Worm (Caenorhabditis elegans) whole organism, young adult: ENCODE results near the gene sdpn-1.
A peak's percentile ranks its signal among the peaks of the same experiment; 100 is the strongest.

Experiments used
- B0019.2 ChIP-seq: fragments of 200-800 bp; sonication (Bioruptor generic); conservative IDR thresholded peaks from 2 replicates; pipeline ENCODE4 v1.3.6; 2022; ENCODE audit warnings: missing genetic modification reagents, missing genetic modification characterization, missing compliant biosample characterization
- B0035.1 ChIP-seq: sonication (generic microtip); optimal IDR thresholded peaks from 2 replicates; lab custom pipeline; 2016; ENCODE audit warnings: missing genetic modification characterization, mild to moderate bottlenecking, missing compliant biosample characterization, missing genotype, missing genetic modification reagents
- C06A6.2 ChIP-seq: fragments of 200-800 bp; sonication (Bioruptor generic); conservative IDR thresholded peaks from 2 replicates; pipeline ENCODE4 v1.3.6; 2022; ENCODE audit warnings: missing genetic modification characterization, missing compliant biosample characterization
- C17E4.6 ChIP-seq: fragments of 200-800 bp; sonication (Bioruptor generic); IDR thresholded peaks from 2 replicates; pipeline ENCODE4 v1.3.6; 2022; ENCODE audit warnings: missing genetic modification reagents, missing genetic modification characterization, missing compliant biosample characterization
- F10E7.11 ChIP-seq: sonication (generic microtip); optimal IDR thresholded peaks from 2 replicates; lab custom pipeline; 2017; ENCODE audit warnings: mild to moderate bottlenecking, missing genetic modification characterization, moderate library complexity, missing compliant biosample characterization
- F33H1.4 ChIP-seq: fragments of 200-800 bp; sonication (Bioruptor generic); IDR thresholded peaks from 2 replicates; pipeline ENCODE4 v1.3.6; 2022; ENCODE audit warnings: missing genetic modification reagents, missing genetic modification characterization, missing compliant biosample characterization
- F39B2.1 ChIP-seq: fragments of 200-800 bp; sonication (Bioruptor generic); IDR thresholded peaks from 2 replicates; pipeline ENCODE4 v1.3.6; 2022; ENCODE audit warnings: missing genetic modification reagents, missing genetic modification characterization, missing compliant biosample characterization
- K12H6.12 ChIP-seq: fragments of 200-800 bp; sonication (Bioruptor generic); optimal IDR thresholded peaks from 2 replicates; lab custom pipeline; 2018; ENCODE audit warnings: mild to moderate bottlenecking, missing genetic modification characterization, missing compliant biosample characterization
- Y95B8A.8 ChIP-seq: fragments of 200-800 bp; sonication (Bioruptor generic); IDR thresholded peaks from 2 replicates; pipeline ENCODE4 v1.3.6; 2022; ENCODE audit warnings: missing genetic modification reagents, missing genetic modification characterization, missing compliant biosample characterization
- akir-1 ChIP-seq: fragments of 200-800 bp; sonication (Bioruptor generic); optimal IDR thresholded peaks from 2 replicates; lab custom pipeline; 2018; ENCODE audit warnings: mild to moderate bottlenecking, missing genetic modification characterization, moderate library complexity, missing compliant biosample characterization
- atf-7 ChIP-seq: sonication (generic microtip); optimal IDR thresholded peaks from 2 replicates; lab custom pipeline; 2017; ENCODE audit warnings: mild to moderate bottlenecking, missing genetic modification characterization, missing compliant biosample characterization
- ccch-3 ChIP-seq: fragments of 200-800 bp; sonication (Bioruptor generic); optimal IDR thresholded peaks from 2 replicates; lab custom pipeline; 2018; ENCODE audit warnings: mild to moderate bottlenecking, missing genetic modification characterization, missing compliant biosample characterization
- cebp-1 ChIP-seq, 2 experiments: fragments of 200-800 bp in 1 of 2; sonication (Bioruptor generic) in 1 of 2; sonication (generic microtip) in 1 of 2; IDR thresholded peaks in 1 of 2; optimal IDR thresholded peaks in 1 of 2; 2 replicates each; pipeline versions ENCODE4 v1.3.6 to Lab custom; 2017 to 2022; ENCODE audit warnings: missing compliant biosample characterization in 2 of 2, missing genetic modification characterization in 2 of 2, mild to moderate bottlenecking in 1 of 2, missing genetic modification reagents in 1 of 2, moderate library complexity in 1 of 2
- ceh-40 ChIP-seq: fragments of 200-800 bp; sonication (Bioruptor generic); IDR thresholded peaks from 2 replicates; pipeline ENCODE4 v1.3.6; 2022; ENCODE audit warnings: missing genetic modification characterization, missing compliant biosample characterization
- ceh-58 ChIP-seq: fragments of 200-800 bp; sonication (Bioruptor generic); IDR thresholded peaks from 2 replicates; pipeline ENCODE4 v1.3.6; 2022; ENCODE audit warnings: missing genetic modification characterization, missing compliant biosample characterization
- die-1 ChIP-seq: sonication (generic microtip); optimal IDR thresholded peaks from 2 replicates; lab custom pipeline; 2016; ENCODE audit warnings: missing genotype, mild to moderate bottlenecking, missing genetic modification characterization, missing compliant biosample characterization
- dox-1 ChIP-seq: fragments of 200-800 bp; sonication (Bioruptor generic); IDR thresholded peaks from 2 replicates; pipeline ENCODE4 v1.3.6; 2022; ENCODE audit warnings: missing genetic modification reagents, missing genetic modification characterization, missing compliant biosample characterization
- dpff-1 ChIP-seq: sonication (generic microtip); optimal IDR thresholded peaks from 2 replicates; lab custom pipeline; 2017; ENCODE audit warnings: mild to moderate bottlenecking, missing genetic modification characterization, missing compliant biosample characterization
- dpl-1 ChIP-seq: fragments of 150-350 bp; optimal IDR thresholded peaks from 2 replicates; lab custom pipeline; 2014; ENCODE audit warnings: missing biosample characterization, missing genetic modification reagents, missing genetic modification characterization
- egrh-3 ChIP-seq: fragments of 200-800 bp; sonication (Bioruptor generic); IDR thresholded peaks from 2 replicates; pipeline ENCODE4 v1.3.6; 2022; ENCODE audit warnings: missing genetic modification reagents, missing genetic modification characterization, missing compliant biosample characterization
- ekl-4 ChIP-seq: fragments of 200-800 bp; sonication (Bioruptor generic); IDR thresholded peaks from 2 replicates; pipeline ENCODE4 v1.3.6; 2022; ENCODE audit warnings: missing genetic modification reagents, missing genetic modification characterization, missing compliant biosample characterization
- gei-17 ChIP-seq: fragments of 200-800 bp; sonication (Bioruptor generic); optimal IDR thresholded peaks from 2 replicates; lab custom pipeline; 2018; ENCODE audit warnings: mild to moderate bottlenecking, missing genetic modification characterization, missing compliant biosample characterization
- hlh-12 ChIP-seq: sonication (generic microtip); optimal IDR thresholded peaks from 2 replicates; lab custom pipeline; 2016; ENCODE audit warnings: missing genetic modification characterization, missing compliant biosample characterization
- hmg-1.2 ChIP-seq: fragments of 200-800 bp; sonication (Bioruptor generic); IDR thresholded peaks from 2 replicates; pipeline ENCODE4 v1.3.6; 2022; ENCODE audit warnings: missing genetic modification reagents, missing genetic modification characterization, missing compliant biosample characterization
- hsf-1 ChIP-seq: fragments of 200-800 bp; sonication (Bioruptor generic); IDR thresholded peaks from 2 replicates; pipeline ENCODE4 v1.3.6; 2022; ENCODE audit warnings: missing genetic modification reagents, missing genetic modification characterization, missing compliant biosample characterization
- let-607 ChIP-seq, 2 experiments: fragments of 200-800 bp in 1 of 2; sonication (Bioruptor generic) in 1 of 2; sonication (generic microtip) in 1 of 2; optimal IDR thresholded peaks; 2 replicates each; lab custom pipeline; 2016 to 2018; ENCODE audit warnings: mild to moderate bottlenecking in 2 of 2, missing compliant biosample characterization in 2 of 2, missing genetic modification characterization in 2 of 2, moderate library complexity in 2 of 2, missing genotype in 1 of 2
- lsy-27 ChIP-seq: sonication (generic microtip); optimal IDR thresholded peaks from 2 replicates; lab custom pipeline; 2017; ENCODE audit warnings: missing genetic modification characterization, mild to moderate bottlenecking, missing compliant biosample characterization, antibody characterized with exemption, missing genotype, borderline replicate concordance; ENCODE audit not compliant: insufficient read depth
- mcd-1 ChIP-seq: fragments of 200-800 bp; sonication (Bioruptor generic); IDR thresholded peaks from 2 replicates; pipeline ENCODE4 v1.3.6; 2022; ENCODE audit warnings: missing genetic modification reagents, missing genetic modification characterization, missing compliant biosample characterization
- mxl-1 ChIP-seq: sonication (generic microtip); optimal IDR thresholded peaks from 2 replicates; lab custom pipeline; 2016; ENCODE audit warnings: missing genetic modification characterization, missing compliant biosample characterization
- nfyb-1 ChIP-seq: fragments of 200-800 bp; sonication (Bioruptor generic); IDR thresholded peaks from 2 replicates; pipeline ENCODE4 v1.3.6; 2022; ENCODE audit warnings: missing genetic modification reagents, missing genetic modification characterization, missing compliant biosample characterization
- nhr-179 ChIP-seq: sonication (generic microtip); optimal IDR thresholded peaks from 2 replicates; lab custom pipeline; 2016; ENCODE audit warnings: mild to moderate bottlenecking, missing genetic modification characterization, missing compliant biosample characterization
- nhr-90 ChIP-seq: sonication (generic microtip); optimal IDR thresholded peaks from 2 replicates; lab custom pipeline; 2016; ENCODE audit warnings: missing genotype, mild to moderate bottlenecking, missing genetic modification characterization, missing compliant biosample characterization
- rec-8 ChIP-seq, 2 experiments: sonication (generic microtip); optimal IDR thresholded peaks; 2 replicates each; lab custom pipeline; 2016; ENCODE audit warnings: mild to moderate bottlenecking in 2 of 2, missing genetic modification characterization in 2 of 2, missing genetic modification reagents in 2 of 2, missing genotype in 2 of 2, missing biosample characterization in 1 of 2, missing compliant biosample characterization in 1 of 2, moderate library complexity in 1 of 2
- repo-1 ChIP-seq: sonication (generic microtip); optimal IDR thresholded peaks from 2 replicates; lab custom pipeline; 2017; ENCODE audit warnings: mild to moderate bottlenecking, missing genetic modification characterization, missing compliant biosample characterization
- somi-1 ChIP-seq: fragments of 200-800 bp; sonication (Bioruptor generic); optimal IDR thresholded peaks from 2 replicates; lab custom pipeline; 2018; ENCODE audit warnings: mild to moderate bottlenecking, missing genetic modification characterization, missing compliant biosample characterization
- unc-62 ChIP-seq: fragments of 150-350 bp; optimal IDR thresholded peaks from 2 replicates; lab custom pipeline; 2014; ENCODE audit warnings: missing biosample characterization, missing genetic modification reagents, missing genetic modification characterization
- zfh-2 ChIP-seq: fragments of 200-800 bp; sonication (Bioruptor generic); conservative IDR thresholded peaks from 2 replicates; pipeline ENCODE4 v1.3.6; 2022; ENCODE audit warnings: missing genetic modification reagents, missing genetic modification characterization, missing compliant biosample characterization
- ztf-18 ChIP-seq: sonication (generic microtip); optimal IDR thresholded peaks from 2 replicates; lab custom pipeline; 2016; ENCODE audit warnings: missing genotype, mild to moderate bottlenecking, missing genetic modification characterization, missing compliant biosample characterization
- ztf-22 ChIP-seq: fragments of 200-800 bp; sonication (Bioruptor generic); optimal IDR thresholded peaks from 2 replicates; lab custom pipeline; 2018; ENCODE audit warnings: mild to moderate bottlenecking, missing genetic modification characterization, moderate library complexity, missing compliant biosample characterization

sdpn-1 gene

DNA sequence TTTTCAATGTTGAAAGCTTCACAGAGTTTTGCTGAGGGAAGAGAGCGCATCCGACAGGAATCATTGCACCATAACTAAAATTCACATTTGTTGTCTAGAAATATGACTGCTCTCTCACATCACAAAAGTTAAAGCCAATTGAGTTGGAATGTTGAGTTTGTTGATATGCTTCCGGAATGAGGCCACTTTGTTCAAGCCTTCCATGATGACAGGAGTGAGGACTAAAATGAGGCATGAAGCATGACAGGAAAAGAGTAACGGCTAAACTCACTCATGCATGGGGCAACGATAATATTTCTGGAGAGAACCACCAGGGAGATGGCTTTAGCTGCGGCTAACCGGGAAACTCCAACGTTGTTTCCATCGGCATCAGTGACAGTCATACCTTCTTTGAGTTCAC lies 41.6 kb downstream of the sdpn-1 start (continued):
- TF ChIP-seq B0035.1 (tag; lab: Kevin White, UChicago): no peak
- TF ChIP-seq hlh-12: no peak
- peak; percentile 41 for TF ChIP-seq F10E7.11 (tag; lab: Kevin White, UChicago)
- TF ChIP-seq unc-62 (GFP tag; lab: Kevin White, UChicago): no peak
- TF ChIP-seq dox-1 (GFP tag; lab: Robert Waterston, UW): 0 out of 2 replicates have a peak, but pooled peaks have one; percentile 20
- TF ChIP-seq somi-1: peak; percentile 5
- TF ChIP-seq nhr-90 (tag; lab: Kevin White, UChicago): no peak
- TF ChIP-seq akir-1 (GFP tag; lab: Kevin White, UChicago): no peak
- no peak for TF ChIP-seq B0019.2 (GFP tag; lab: Robert Waterston, UW)
- peak; percentile 19 for TF ChIP-seq K12H6.12 (tag; lab: Kevin White, UChicago)
- no peak for TF ChIP-seq Y95B8A.8
- TF ChIP-seq ztf-18 (tag; lab: Kevin White, UChicago): no peak
- no peak for TF ChIP-seq ceh-58 (GFP tag; lab: Robert Waterston, UW)
- TF ChIP-seq ekl-4 (GFP tag; lab: Robert Waterston, UW): peak; percentile 22; the same call in 1 of the 2 replicates
- TF ChIP-seq egrh-3 (GFP tag; lab: Robert Waterston, UW): no peak
- TF ChIP-seq dpff-1 (tag; lab: Kevin White, UChicago): no peak
- no peak for TF ChIP-seq ccch-3
- 0 out of 2 replicates have a peak, but pooled peaks have one; percentile 13 for TF ChIP-seq nfyb-1
- no peak for TF ChIP-seq rec-8 (tag; optimal IDR thresholded peaks at IDR 0.05; lab: Kevin White, UChicago)
- TF ChIP-seq nhr-179: no peak
- no peak for TF ChIP-seq zfh-2

DNA sequence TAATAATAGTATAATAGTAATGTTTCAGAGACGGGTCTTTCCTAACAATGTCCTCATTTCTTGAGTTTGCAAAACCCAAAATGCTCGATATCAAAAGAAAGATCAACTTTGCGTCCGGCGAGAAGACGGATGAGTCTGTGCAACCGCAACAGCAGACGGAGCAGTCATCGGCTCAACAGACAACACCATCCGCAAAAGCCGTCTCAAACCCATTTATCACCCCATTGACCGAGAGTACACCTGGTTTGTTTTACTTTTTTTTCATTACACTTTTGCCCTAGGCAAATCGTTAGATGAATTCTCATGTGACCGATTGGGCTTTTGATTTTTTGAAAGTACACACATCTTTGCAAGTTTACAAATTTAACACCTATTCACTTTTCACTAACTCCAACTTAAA lies 43.7 kb downstream of the sdpn-1 start, which contains the start of gene dct-1:
Gene dct-1, plus strand, starts transcription at position 27 of the 400 bp plus-strand sequence.
- TF ChIP-seq zfh-2: 0 out of 2 replicates have a peak, but pooled peaks have one; percentile 13
- no peak for TF ChIP-seq F39B2.1 (GFP tag; lab: Robert Waterston, UW)
- 0 out of 2 replicates have a peak, but pooled peaks have one; percentile 9 for TF ChIP-seq C06A6.2 (GFP tag; lab: Robert Waterston, UW)
- TF ChIP-seq atf-7: peak; percentile 0
- no peak for TF ChIP-seq F33H1.4 (GFP tag; lab: Robert Waterston, UW)

DNA sequence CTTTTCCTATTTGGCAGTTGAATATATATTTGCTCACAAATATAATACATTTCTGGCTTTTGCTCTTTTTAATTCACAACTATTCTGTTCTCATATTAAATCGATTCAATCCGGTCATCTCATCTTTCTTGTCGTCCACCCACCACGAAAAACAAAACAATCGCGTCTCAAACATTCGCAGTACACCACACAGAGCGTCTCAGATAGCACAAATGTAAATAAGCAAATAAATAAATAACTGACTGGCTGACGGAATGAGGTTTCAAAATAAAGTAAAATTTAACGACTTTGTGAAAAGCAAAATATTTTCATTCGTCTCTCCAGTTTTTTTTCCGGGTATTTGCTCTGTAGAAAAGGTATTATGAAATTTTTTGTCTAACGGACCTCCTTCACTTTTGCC lies 44.3 kb downstream of the sdpn-1 start:
- no peak for TF ChIP-seq cebp-1 (GFP tag; IDR thresholded peaks at IDR 0.05; lab: Robert Waterston, UW)
- peak; percentile 24 for TF ChIP-seq cebp-1 (tag; optimal IDR thresholded peaks at IDR 0.05; lab: Kevin White, UChicago)
- no peak for TF ChIP-seq lsy-27
- no peak for TF ChIP-seq mcd-1 (GFP tag; lab: Robert Waterston, UW)
- no peak for TF ChIP-seq mxl-1 (tag; lab: Kevin White, UChicago)
- TF ChIP-seq die-1 (tag; lab: Kevin White, UChicago): no peak
- TF ChIP-seq repo-1 (tag; lab: Kevin White, UChicago): no peak

DNA sequence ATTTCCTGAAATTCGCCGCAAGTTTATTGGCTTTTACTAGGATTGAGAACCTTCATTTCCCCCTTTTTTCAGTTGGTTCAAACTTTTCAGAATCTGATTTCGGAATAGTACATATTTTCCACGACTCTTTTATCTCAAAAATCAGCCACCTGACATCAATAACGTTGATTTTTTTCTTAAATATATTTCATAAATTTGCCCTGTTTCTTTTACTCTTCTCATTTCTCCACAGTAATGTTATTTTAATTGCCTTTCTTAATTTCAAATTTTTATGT lies 45.0 kb downstream of the sdpn-1 start:
- TF ChIP-seq gei-17 (GFP tag; lab: Kevin White, UChicago) (no peak), ceh-40 (GFP tag; lab: Robert Waterston, UW) (no peak), B0035.1 (tag; lab: Kevin White, UChicago) (no peak), hsf-1 (no peak), hmg-1.2 (GFP tag; lab: Robert Waterston, UW) (no peak), ztf-22 (no peak), C17E4.6 (GFP tag; lab: Robert Waterston, UW) (no peak), Y95B8A.8 (no peak), dpl-1 (GFP tag; lab: Kevin White, UChicago) (no peak), let-607 (tag; optimal IDR thresholded peaks at IDR 0.05; lab: Kevin White, UChicago) (no peak)
